Worm (Caenorhabditis elegans) whole organism, L1 larva: ENCODE measurements around the gene nsph-4.2.
A peak's percentile ranks its signal among the peaks of the same experiment; 100 is the strongest.

Experiments
- Y116A8C.19 ChIP-seq: sonication (generic microtip); optimal IDR thresholded peaks from 2 replicates; lab custom pipeline; 2016; ENCODE audit warnings: missing compliant biosample characterization, missing genetic modification characterization, borderline replicate concordance
- ama-1 ChIP-seq: fragments of 150-350 bp; optimal IDR thresholded peaks from 2 replicates; lab custom pipeline; 2014
- blmp-1 ChIP-seq: fragments of 150-350 bp; optimal IDR thresholded peaks from 2 replicates; lab custom pipeline; 2014; ENCODE audit warnings: missing biosample characterization, missing genetic modification characterization
- ceh-63 ChIP-seq: fragments of 200-800 bp; sonication (Bioruptor generic); optimal IDR thresholded peaks from 2 replicates; lab custom pipeline; 2018; ENCODE audit warnings: mild to moderate bottlenecking, missing genetic modification characterization, missing compliant biosample characterization
- efl-3 ChIP-seq: fragments of 200-800 bp; sonication (Bioruptor generic); optimal IDR thresholded peaks from 2 replicates; lab custom pipeline; 2018; ENCODE audit warnings: mild to moderate bottlenecking, missing genetic modification characterization, missing compliant biosample characterization
- egl-13 ChIP-seq: sonication (generic microtip); optimal IDR thresholded peaks from 2 replicates; lab custom pipeline; 2016; ENCODE audit warnings: missing genotype, missing genetic modification reagents, missing genetic modification characterization, missing compliant biosample characterization
- egl-27 ChIP-seq, 2 experiments: fragments of 150-350 bp in 1 of 2; sonication (generic microtip); optimal IDR thresholded peaks; 3 replicates each; lab custom pipeline; 2017 to 2018; ENCODE audit warnings: missing biosample characterization in 2 of 2, missing genetic modification characterization in 2 of 2, missing genetic modification reagents in 2 of 2
- elt-2 ChIP-seq: sonication (generic microtip); optimal IDR thresholded peaks from 2 replicates; lab custom pipeline; 2016; ENCODE audit warnings: missing genetic modification characterization, mild to moderate bottlenecking, inconsistent platforms, missing compliant biosample characterization, missing genetic modification reagents
- elt-3 ChIP-seq, 6 experiments: fragments of 150-350 bp in 1 of 6; sonication (generic microtip); optimal IDR thresholded peaks; 2 replicates each; lab custom pipeline; 2017 to 2018; ENCODE audit warnings: missing biosample characterization in 6 of 6, missing genetic modification characterization in 6 of 6, inconsistent platforms in 1 of 6
- fkh-10 ChIP-seq: sonication (generic microtip); optimal IDR thresholded peaks from 2 replicates; lab custom pipeline; 2017; ENCODE audit warnings: missing biosample characterization, missing genetic modification reagents, missing genetic modification characterization
- fkh-4 ChIP-seq: sonication (generic microtip); optimal IDR thresholded peaks from 2 replicates; lab custom pipeline; 2016; ENCODE audit warnings: missing compliant biosample characterization, missing genetic modification characterization, borderline replicate concordance
- fos-1 ChIP-seq: fragments of 150-350 bp; optimal IDR thresholded peaks from 2 replicates; lab custom pipeline; 2014; ENCODE audit warnings: missing biosample characterization, missing genetic modification characterization
- hlh-17 ChIP-seq: fragments of 200-800 bp; sonication (Bioruptor generic); optimal IDR thresholded peaks from 2 replicates; lab custom pipeline; 2018; ENCODE audit warnings: missing genetic modification characterization, mild to moderate bottlenecking, missing compliant biosample characterization, moderate library complexity, borderline replicate concordance
- hlh-4 ChIP-seq: sonication (generic microtip); optimal IDR thresholded peaks from 2 replicates; lab custom pipeline; 2016; ENCODE audit warnings: mild to moderate bottlenecking, missing genetic modification characterization, missing compliant biosample characterization
- hpl-2 ChIP-seq: fragments of 150-350 bp; optimal IDR thresholded peaks from 2 replicates; lab custom pipeline; 2014; ENCODE audit warnings: missing biosample characterization, missing genetic modification reagents, missing genetic modification characterization
- irx-1 ChIP-seq: sonication (generic microtip); optimal IDR thresholded peaks from 2 replicates; lab custom pipeline; 2016; ENCODE audit warnings: missing genetic modification characterization, missing compliant biosample characterization
- isw-1 ChIP-seq: fragments of 200-800 bp; sonication (Bioruptor generic); IDR thresholded peaks from 2 replicates; pipeline ENCODE4 v1.3.6; 2022; ENCODE audit warnings: missing genetic modification characterization, missing compliant biosample characterization
- jun-1 ChIP-seq: fragments of 150-350 bp; optimal IDR thresholded peaks from 2 replicates; lab custom pipeline; 2014; ENCODE audit warnings: missing biosample characterization, missing genetic modification reagents, missing genetic modification characterization
- lin-15B ChIP-seq: fragments of 150-350 bp; sonication (generic microtip); optimal IDR thresholded peaks from 3 replicates; lab custom pipeline; 2014; ENCODE audit warnings: missing biosample characterization, missing genetic modification characterization
- lin-39 ChIP-seq: fragments of 150-350 bp; optimal IDR thresholded peaks from 2 replicates; lab custom pipeline; 2014; ENCODE audit warnings: missing biosample characterization, missing genetic modification reagents, missing genetic modification characterization
- lsy-2 ChIP-seq, 2 experiments: fragments of 150-350 bp; optimal IDR thresholded peaks; 2 replicates each; lab custom pipeline; 2014; ENCODE audit warnings: missing biosample characterization in 2 of 2, missing genetic modification characterization in 2 of 2
- mef-2 ChIP-seq: fragments of 150-350 bp; optimal IDR thresholded peaks from 2 replicates; lab custom pipeline; 2014; ENCODE audit warnings: missing biosample characterization, missing genetic modification characterization
- nhr-11 ChIP-seq: fragments of 150-350 bp; optimal IDR thresholded peaks from 2 replicates; lab custom pipeline; 2014; ENCODE audit warnings: missing biosample characterization, missing genetic modification characterization
- nhr-20 ChIP-seq: sonication (generic microtip); optimal IDR thresholded peaks from 2 replicates; lab custom pipeline; 2016; ENCODE audit warnings: mild to moderate bottlenecking, missing genetic modification characterization, missing compliant biosample characterization
- nhr-76 ChIP-seq: sonication (generic microtip); optimal IDR thresholded peaks from 2 replicates; lab custom pipeline; 2017; ENCODE audit warnings: missing biosample characterization, missing genetic modification characterization
- nhr-85 ChIP-seq: sonication (generic microtip); peaks from one replicate; lab custom pipeline; 2016; ENCODE audit warnings: missing genetic modification characterization, inconsistent platforms, missing compliant biosample characterization
- pax-3 ChIP-seq: fragments of 200-800 bp; sonication (Bioruptor generic); optimal IDR thresholded peaks from 2 replicates; lab custom pipeline; 2018; ENCODE audit warnings: mild to moderate bottlenecking, missing genetic modification characterization, moderate library complexity, missing compliant biosample characterization
- pqm-1 ChIP-seq: sonication (generic microtip); optimal IDR thresholded peaks from 3 replicates; lab custom pipeline; 2017; ENCODE audit warnings: missing biosample characterization, missing genetic modification characterization
- skn-1 ChIP-seq: fragments of 150-350 bp; optimal IDR thresholded peaks from 2 replicates; lab custom pipeline; 2014; ENCODE audit warnings: missing biosample characterization, missing genetic modification characterization
- snpc-4 ChIP-seq: fragments of 150-350 bp; optimal IDR thresholded peaks from 2 replicates; lab custom pipeline; 2014; ENCODE audit warnings: missing biosample characterization, missing genetic modification characterization
- sox-4 ChIP-seq: sonication (generic microtip); optimal IDR thresholded peaks from 2 replicates; lab custom pipeline; 2016; ENCODE audit warnings: missing genetic modification characterization, missing compliant biosample characterization
- sptf-1 ChIP-seq: fragments of 150-350 bp; optimal IDR thresholded peaks from 2 replicates; lab custom pipeline; 2014; ENCODE audit warnings: missing biosample characterization, missing genetic modification characterization
- sup-37 ChIP-seq: fragments of 200-800 bp; sonication (Bioruptor generic); optimal IDR thresholded peaks from 2 replicates; lab custom pipeline; 2018; ENCODE audit warnings: mild to moderate bottlenecking, missing genetic modification characterization, missing compliant biosample characterization
- swsn-7 ChIP-seq: sonication (generic microtip); optimal IDR thresholded peaks from 2 replicates; lab custom pipeline; 2016; ENCODE audit warnings: missing genetic modification characterization, missing compliant biosample characterization
- tbx-2 ChIP-seq: sonication (generic microtip); optimal IDR thresholded peaks from 2 replicates; lab custom pipeline; 2016; ENCODE audit warnings: missing genetic modification characterization, missing compliant biosample characterization
- unc-130 ChIP-seq: fragments of 150-350 bp; optimal IDR thresholded peaks from 2 replicates; lab custom pipeline; 2017; ENCODE audit warnings: missing biosample characterization, missing genetic modification characterization, inconsistent platforms
- unc-62 ChIP-seq: fragments of 150-350 bp; optimal IDR thresholded peaks from 2 replicates; lab custom pipeline; 2014; ENCODE audit warnings: missing biosample characterization, missing genetic modification reagents, missing genetic modification characterization
- unc-86 ChIP-seq: sonication (generic microtip); optimal IDR thresholded peaks from 2 replicates; lab custom pipeline; 2016; ENCODE audit warnings: missing genetic modification characterization, missing compliant biosample characterization
- unc-98 ChIP-seq: fragments of 200-800 bp; sonication (Bioruptor generic); IDR thresholded peaks from 2 replicates; pipeline ENCODE4 v1.3.6; 2022; ENCODE audit warnings: missing genetic modification characterization, missing compliant biosample characterization
- vab-15 ChIP-seq: sonication (generic microtip); optimal IDR thresholded peaks from 2 replicates; lab custom pipeline; 2017; ENCODE audit warnings: missing genotype, mild to moderate bottlenecking, missing genetic modification characterization, missing compliant biosample characterization
- xbp-1 ChIP-seq: sonication (generic microtip); optimal IDR thresholded peaks from 2 replicates; lab custom pipeline; 2016; ENCODE audit warnings: missing genetic modification characterization, missing compliant biosample characterization
- zag-1 ChIP-seq: fragments of 150-350 bp; optimal IDR thresholded peaks from 2 replicates; lab custom pipeline; 2014; ENCODE audit warnings: missing biosample characterization, missing genetic modification characterization
- ztf-11 ChIP-seq, 2 experiments: sonication (generic microtip); optimal IDR thresholded peaks; 2 replicates each; lab custom pipeline; 2016 to 2017; ENCODE audit warnings: missing genetic modification characterization in 2 of 2, missing biosample characterization in 1 of 2, missing compliant biosample characterization in 1 of 2

The nsph-4.2 gene

ce11 chrIV:5209390-5209789 is 9.2 kb upstream of the nsph-4.2 start, which contains the start of the genes Y59E9AL.36 and nbet-1 (continued):
- TF ChIP-seq nhr-76 (tag; lab: Kevin White, UChicago) (no peak), pqm-1 (no peak), nhr-11 (tag; lab: Kevin White, UChicago) (peak; percentile 54), vab-15 (tag; lab: Kevin White, UChicago) (peak; percentile 56), ceh-63 (GFP tag; lab: Kevin White, UChicago) (no peak), mef-2 (tag; lab: Kevin White, UChicago) (no peak), egl-27 (tag; optimal IDR thresholded peaks at IDR 0.05; lab: Kevin White, UChicago) (no peak), efl-3 (GFP tag; lab: Kevin White, UChicago) (no peak), irx-1 (tag; lab: Kevin White, UChicago) (peak; percentile 61), unc-130 (tag; lab: Kevin White, UChicago) (peak; percentile 89), lsy-2 (tag; optimal IDR thresholded peaks at IDR 0.05; lab: Kevin White, UChicago) (peak; percentile 81 to 90), zag-1 (tag; lab: Kevin White, UChicago) (no peak), skn-1 (tag; lab: Kevin White, UChicago) (peak; percentile 70), ztf-11 (tag; optimal IDR thresholded peaks at IDR 0.05; lab: Kevin White, UChicago) (no peak), elt-3 (tag; optimal IDR thresholded peaks at IDR 0.05; lab: Kevin White, UChicago) (peak in 2 of 6 experiments; percentile 37 to 40), blmp-1 (tag; lab: Kevin White, UChicago) (peak; percentile 43), pax-3 (tag; lab: Kevin White, UChicago) (no peak), isw-1 (GFP tag; lab: Robert Waterston, UW) (peak; percentile 64), egl-13 (tag; lab: Kevin White, UChicago) (no peak), sup-37 (GFP tag; lab: Kevin White, UChicago) (no peak), xbp-1 (tag; lab: Kevin White, UChicago) (peak; percentile 81), fkh-4 (tag; lab: Kevin White, UChicago) (no peak), Y116A8C.19 (no peak), elt-2 (tag; lab: Kevin White, UChicago) (peak; percentile 15), nhr-85 (tag; lab: Kevin White, UChicago) (peak; percentile 71), unc-62 (GFP tag; lab: Kevin White, UChicago) (no peak), snpc-4 (tag; lab: Kevin White, UChicago) (peak; percentile 45), sox-4 (tag; lab: Kevin White, UChicago) (no peak), hpl-2 (peak; percentile 15), unc-98 (GFP tag; lab: Robert Waterston, UW) (no peak), swsn-7 (tag; lab: Kevin White, UChicago) (peak; percentile 63), fos-1 (peak; percentile 57)

- TF ChIP-seq unc-86 (tag; lab: Kevin White, UChicago) (no peak), hlh-17 (no peak), nhr-20 (tag; lab: Kevin White, UChicago) (no peak), jun-1 (no peak), hlh-4 (tag; lab: Kevin White, UChicago) (no peak), sptf-1 (tag; lab: Kevin White, UChicago) (no peak), xbp-1 (tag; lab: Kevin White, UChicago) (no peak), fkh-10 (GFP tag; lab: Kevin White, UChicago) (no peak), lin-39 (no peak), tbx-2 (tag; lab: Kevin White, UChicago) (no peak), lin-15B (tag; lab: Kevin White, UChicago) (no peak), fkh-4 (tag; lab: Kevin White, UChicago) (no peak), pax-3 (tag; lab: Kevin White, UChicago) (no peak), elt-3 (tag; optimal IDR thresholded peaks at IDR 0.05; lab: Kevin White, UChicago) (no peak), ama-1 (lab: Kevin White, UChicago) (no peak)
- TF ChIP-seq, all 84 proteins: peak for 0
Measured at ce11 chrIV:5210606-5211005, 8.0 kb upstream of the nsph-4.2 start.
